Worm (Caenorhabditis elegans) whole organism, L4 larva: ENCODE data around the gene maph-1.3.

Source experiments
- F44E2.7 ChIP-seq: fragments of 200-800 bp; sonication (Bioruptor generic); IDR thresholded peaks from 2 replicates; pipeline ENCODE4 v2.1.2; 2022; ENCODE audit warnings: missing genetic modification characterization, missing compliant biosample characterization
- aha-1 ChIP-seq: fragments of 150-350 bp; peaks from one replicate; lab custom pipeline; 2014; ENCODE audit warnings: missing biosample characterization, missing genetic modification characterization
- ceh-28 ChIP-seq: fragments of 150-350 bp; optimal IDR thresholded peaks from 2 replicates; lab custom pipeline; 2014; ENCODE audit warnings: missing biosample characterization, missing genetic modification reagents, missing genetic modification characterization
- daf-16 ChIP-seq, 3 experiments: sonication (generic microtip); optimal IDR thresholded peaks; 2 replicates each; lab custom pipeline; 2016 to 2017; ENCODE audit warnings: missing genetic modification characterization in 3 of 3, missing genetic modification reagents in 3 of 3, mild to moderate bottlenecking in 2 of 3, missing compliant biosample characterization in 2 of 3, missing biosample characterization in 1 of 3, moderate library complexity in 1 of 3
- dmd-6 ChIP-seq: fragments of 200-800 bp; sonication (Bioruptor generic); IDR thresholded peaks from 2 replicates; pipeline ENCODE4 v1.3.6; 2022; ENCODE audit warnings: missing genetic modification reagents, missing genetic modification characterization, missing compliant biosample characterization
- dpl-1 ChIP-seq: fragments of 150-350 bp; optimal IDR thresholded peaks from 2 replicates; lab custom pipeline; 2014; ENCODE audit warnings: missing biosample characterization, missing genetic modification reagents, missing genetic modification characterization
- egl-27 ChIP-seq: sonication (generic microtip); optimal IDR thresholded peaks from 3 replicates; lab custom pipeline; 2017; ENCODE audit warnings: missing biosample characterization, missing genetic modification reagents, missing genetic modification characterization
- fos-1 ChIP-seq: fragments of 150-350 bp; optimal IDR thresholded peaks from 2 replicates; lab custom pipeline; 2014; ENCODE audit warnings: missing biosample characterization, missing genetic modification characterization
- hif-1 ChIP-seq, 2 experiments: sonication (generic microtip); optimal IDR thresholded peaks; 2 replicates each; lab custom pipeline; 2016 to 2017; ENCODE audit warnings: missing compliant biosample characterization in 2 of 2, missing genetic modification characterization in 2 of 2, missing genetic modification reagents in 2 of 2, missing genotype in 2 of 2, mild to moderate bottlenecking in 1 of 2
- hlh-11 ChIP-seq: fragments of 200-800 bp; sonication (Bioruptor generic); optimal IDR thresholded peaks from 2 replicates; lab custom pipeline; 2018; ENCODE audit warnings: mild to moderate bottlenecking, missing genetic modification characterization, missing compliant biosample characterization
- hlh-30 ChIP-seq: sonication (generic microtip); optimal IDR thresholded peaks from 2 replicates; lab custom pipeline; 2017; ENCODE audit warnings: antibody characterized with exemption, mild to moderate bottlenecking, missing genetic modification characterization, missing compliant biosample characterization; ENCODE audit not compliant: insufficient read depth
- hmg-1.1 ChIP-seq: fragments of 200-800 bp; sonication (Bioruptor generic); IDR thresholded peaks from 2 replicates; pipeline ENCODE4 v1.3.6; 2022; ENCODE audit warnings: missing genetic modification reagents, missing genetic modification characterization, missing compliant biosample characterization
- lin-15B ChIP-seq: fragments of 150-350 bp; sonication (generic microtip); optimal IDR thresholded peaks from 3 replicates; lab custom pipeline; 2014; ENCODE audit warnings: missing biosample characterization, missing genetic modification characterization
- lin-39 ChIP-seq: fragments of 150-350 bp; optimal IDR thresholded peaks from 2 replicates; lab custom pipeline; 2014; ENCODE audit warnings: missing biosample characterization, missing genetic modification reagents, missing genetic modification characterization
- lir-3 ChIP-seq: sonication (generic microtip); optimal IDR thresholded peaks from 2 replicates; lab custom pipeline; 2016; ENCODE audit warnings: mild to moderate bottlenecking, missing genetic modification characterization, missing compliant biosample characterization
- lsy-2 ChIP-seq, 2 experiments: fragments of 150-350 bp in 1 of 2; sonication (generic microtip) in 1 of 2; optimal IDR thresholded peaks; 2 replicates each; lab custom pipeline; 2014 to 2017; ENCODE audit warnings: missing biosample characterization in 2 of 2, missing genetic modification characterization in 2 of 2
- mdl-1 ChIP-seq, 2 experiments: fragments of 150-350 bp in 1 of 2; sonication (generic microtip) in 1 of 2; optimal IDR thresholded peaks; 2 replicates each; lab custom pipeline; 2014 to 2017; ENCODE audit warnings: missing biosample characterization in 2 of 2, missing genetic modification characterization in 2 of 2
- mep-1 ChIP-seq: fragments of 150-350 bp; sonication (generic microtip); optimal IDR thresholded peaks from 3 replicates; lab custom pipeline; 2014; ENCODE audit warnings: missing biosample characterization, missing genetic modification characterization
- mes-2 ChIP-seq: sonication (generic microtip); optimal IDR thresholded peaks from 2 replicates; lab custom pipeline; 2016; ENCODE audit warnings: missing genotype, mild to moderate bottlenecking, missing genetic modification characterization, missing compliant biosample characterization; ENCODE audit not compliant: poor library complexity, severe bottlenecking
- mxl-3 ChIP-seq: fragments of 200-800 bp; sonication (Bioruptor generic); optimal IDR thresholded peaks from 2 replicates; lab custom pipeline; 2018; ENCODE audit warnings: mild to moderate bottlenecking, missing genetic modification characterization, missing compliant biosample characterization
- nhr-102 ChIP-seq: sonication (generic microtip); optimal IDR thresholded peaks from 2 replicates; lab custom pipeline; 2016; ENCODE audit warnings: mild to moderate bottlenecking, missing genetic modification characterization, moderate library complexity, missing compliant biosample characterization
- nhr-11 ChIP-seq: fragments of 150-350 bp; optimal IDR thresholded peaks from 2 replicates; lab custom pipeline; 2014; ENCODE audit warnings: missing biosample characterization, missing genetic modification characterization
- nhr-111 ChIP-seq: fragments of 200-800 bp; sonication (Bioruptor generic); optimal IDR thresholded peaks from 2 replicates; lab custom pipeline; 2018; ENCODE audit warnings: mild to moderate bottlenecking, missing genetic modification characterization, missing compliant biosample characterization
- nhr-237 ChIP-seq: sonication (generic microtip); optimal IDR thresholded peaks from 2 replicates; lab custom pipeline; 2017; ENCODE audit warnings: missing biosample characterization, missing genetic modification characterization
- nhr-25 ChIP-seq: sonication (generic microtip); optimal IDR thresholded peaks from 2 replicates; lab custom pipeline; 2017; ENCODE audit warnings: missing genetic modification characterization, mild to moderate bottlenecking, missing compliant biosample characterization, antibody characterized with exemption, moderate library complexity, borderline replicate concordance; ENCODE audit not compliant: insufficient read depth
- nhr-28 ChIP-seq: fragments of 150-350 bp; optimal IDR thresholded peaks from 2 replicates; lab custom pipeline; 2014; ENCODE audit warnings: missing biosample characterization, missing genetic modification characterization
- nhr-41 ChIP-seq: fragments of 200-800 bp; sonication (Bioruptor generic); IDR thresholded peaks from 2 replicates; pipeline ENCODE4 v1.3.6; 2022; ENCODE audit warnings: missing genetic modification reagents, missing genetic modification characterization, missing compliant biosample characterization
- nhr-42 ChIP-seq: fragments of 200-800 bp; sonication (Bioruptor generic); IDR thresholded peaks from 2 replicates; pipeline ENCODE4 v1.3.6; 2022; ENCODE audit warnings: missing genetic modification characterization, missing compliant biosample characterization
- saeg-2 ChIP-seq: fragments of 200-800 bp; sonication (Bioruptor generic); IDR thresholded peaks from 2 replicates; pipeline ENCODE4 v1.3.6; 2022; ENCODE audit warnings: missing genetic modification reagents, missing genetic modification characterization, missing compliant biosample characterization
- set-16 ChIP-seq: fragments of 200-800 bp; sonication (Bioruptor generic); IDR thresholded peaks from 2 replicates; pipeline ENCODE4 v1.3.6; 2022; ENCODE audit warnings: missing genetic modification reagents, missing genetic modification characterization, missing compliant biosample characterization
- skn-1 ChIP-seq: fragments of 150-350 bp; optimal IDR thresholded peaks from 2 replicates; lab custom pipeline; 2014; ENCODE audit warnings: missing biosample characterization, missing genetic modification characterization
- spr-3 ChIP-seq: fragments of 200-800 bp; sonication (Bioruptor generic); optimal IDR thresholded peaks from 2 replicates; lab custom pipeline; 2018; ENCODE audit warnings: mild to moderate bottlenecking, missing genetic modification characterization, missing compliant biosample characterization
- tra-1 ChIP-seq: fragments of 200-800 bp; sonication (Bioruptor generic); IDR thresholded peaks from 2 replicates; pipeline ENCODE4 v1.3.6; 2022; ENCODE audit warnings: missing genetic modification reagents, missing genetic modification characterization, missing compliant biosample characterization
- unc-130 ChIP-seq: sonication (generic microtip); optimal IDR thresholded peaks from 2 replicates; lab custom pipeline; 2016; ENCODE audit warnings: missing genetic modification reagents, missing genetic modification characterization, missing compliant biosample characterization
- unc-62 ChIP-seq, 3 experiments: fragments of 150-350 bp in 1 of 3; sonication (generic microtip); optimal IDR thresholded peaks in 2 of 3; peaks in 1 of 3; 1 replicate in 1 of 3; 2 replicates in 2 of 3; lab custom pipeline; 2014 to 2017; ENCODE audit warnings: missing biosample characterization in 3 of 3, missing genetic modification characterization in 3 of 3, missing genetic modification reagents in 3 of 3, missing genotype in 1 of 3
- vab-7 ChIP-seq: fragments of 200-800 bp; sonication (Bioruptor generic); IDR thresholded peaks from 2 replicates; pipeline ENCODE4 v1.3.6; 2022; ENCODE audit warnings: missing genetic modification reagents, missing genetic modification characterization, missing compliant biosample characterization
- zag-1 ChIP-seq: fragments of 150-350 bp; optimal IDR thresholded peaks from 2 replicates; lab custom pipeline; 2014; ENCODE audit warnings: missing biosample characterization, missing genetic modification characterization
- zfp-3 ChIP-seq: fragments of 200-800 bp; sonication (Bioruptor generic); conservative IDR thresholded peaks from 2 replicates; pipeline ENCODE4 v1.3.6; 2022; ENCODE audit warnings: missing genetic modification reagents, missing genetic modification characterization, missing compliant biosample characterization
- zip-11 ChIP-seq: fragments of 200-800 bp; sonication (Bioruptor generic); IDR thresholded peaks from 2 replicates; pipeline ENCODE4 v1.3.6; 2022; ENCODE audit warnings: missing genetic modification characterization, missing compliant biosample characterization

Gene maph-1.3

ce11 chrIII:3811375-3811924 lies 33.2 kb upstream of the maph-1.3 start:
- TF ChIP-seq nhr-25 (tag; lab: Kevin White, UChicago) (peak; percentile 22), lsy-2 (tag; optimal IDR thresholded peaks at IDR 0.05; lab: Kevin White, UChicago) (peak in 1 of 2 experiments; percentile 38), zip-11 (GFP tag; lab: Robert Waterston, UW) (no peak), tra-1 (no peak), dpl-1 (no peak), hlh-11 (tag; lab: Kevin White, UChicago) (peak; percentile 1), mep-1 (tag; lab: Kevin White, UChicago) (peak; percentile 26), nhr-111 (GFP tag; lab: Kevin White, UChicago) (no peak), aha-1 (peak; percentile 46), skn-1 (no peak), zfp-3 (0 out of 2 replicates have a peak, but pooled peaks have one; percentile 16), saeg-2 (GFP tag; lab: Robert Waterston, UW) (no peak), nhr-41 (GFP tag; lab: Robert Waterston, UW) (no peak), nhr-28 (peak; percentile 59), unc-62 (GFP tag; optimal IDR thresholded peaks at IDR 0.05 in 1 of 2; lab: Kevin White, UChicago) (peak in 1 of 2 experiments; percentile 99), unc-62 (tag; optimal IDR thresholded peaks at IDR 0.05; lab: Kevin White, UChicago) (no peak), lir-3 (no peak), hmg-1.1 (GFP tag; lab: Robert Waterston, UW) (0 out of 2 replicates have a peak, but pooled peaks have one; percentile 35)

DNA sequence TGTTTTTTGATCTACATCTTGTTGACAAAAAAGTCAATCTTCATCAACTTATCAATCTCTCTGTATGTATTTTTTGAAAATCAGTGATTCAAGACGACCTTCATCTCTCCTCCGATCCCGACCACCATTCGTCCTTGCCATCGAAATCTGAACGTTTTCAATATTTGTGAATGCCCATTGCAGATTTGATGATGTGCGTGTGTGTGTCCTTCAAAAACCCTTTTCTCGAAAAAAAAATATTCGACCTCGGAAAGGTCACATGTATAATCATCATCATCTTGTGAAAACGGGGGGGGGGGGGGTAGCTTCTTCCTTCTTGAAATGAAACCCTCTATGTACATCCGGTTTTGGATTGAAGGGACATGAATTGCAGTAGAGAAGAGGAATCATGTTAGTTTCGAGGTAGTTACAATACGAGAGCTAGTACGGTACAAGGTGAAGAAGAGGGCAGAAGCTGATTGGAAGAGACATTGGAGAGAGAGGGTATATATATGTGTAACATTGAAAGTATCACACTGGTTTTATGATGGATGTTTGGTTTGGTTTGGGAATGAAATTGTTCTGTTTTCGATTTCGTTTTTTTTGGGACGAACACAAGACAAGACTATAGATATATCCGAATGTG lies 32.2 kb upstream of the maph-1.3 start:
- TF ChIP-seq aha-1: peak; percentile 69
- peak; percentile 69 for TF ChIP-seq nhr-25 (tag; lab: Kevin White, UChicago)
- peak; percentile 20 for TF ChIP-seq nhr-28
- TF ChIP-seq mdl-1 (tag; optimal IDR thresholded peaks at IDR 0.05; lab: Kevin White, UChicago): no peak
- TF ChIP-seq mes-2 (tag; lab: Kevin White, UChicago): peak; percentile 11
- TF ChIP-seq spr-3 (GFP tag; lab: Kevin White, UChicago): no peak
- no peak for TF ChIP-seq ceh-28 (tag; lab: Kevin White, UChicago)
- TF ChIP-seq hlh-30 (tag; lab: Kevin White, UChicago): peak; percentile 53
- no peak for TF ChIP-seq lin-39 (tag; lab: Kevin White, UChicago)
- TF ChIP-seq, all 104 proteins: peak for 5

ce11 chrIII:3814421-3814820 lies 30.3 kb upstream of the maph-1.3 start:
- no peak for TF ChIP-seq zag-1 (tag; lab: Kevin White, UChicago)
- no peak for TF ChIP-seq unc-130
- TF ChIP-seq daf-16 (GFP tag; optimal IDR thresholded peaks at IDR 0.05; lab: Kevin White, UChicago): no peak
- TF ChIP-seq daf-16 (tag; optimal IDR thresholded peaks at IDR 0.05; lab: Kevin White, UChicago): no peak
- TF ChIP-seq unc-62 (GFP tag; optimal IDR thresholded peaks at IDR 0.05 in 1 of 2; lab: Kevin White, UChicago): peak in 1 of 2 experiments; percentile 94
- TF ChIP-seq unc-62 (tag; optimal IDR thresholded peaks at IDR 0.05; lab: Kevin White, UChicago): no peak
- TF ChIP-seq, all 104 proteins: peak for 1

DNA sequence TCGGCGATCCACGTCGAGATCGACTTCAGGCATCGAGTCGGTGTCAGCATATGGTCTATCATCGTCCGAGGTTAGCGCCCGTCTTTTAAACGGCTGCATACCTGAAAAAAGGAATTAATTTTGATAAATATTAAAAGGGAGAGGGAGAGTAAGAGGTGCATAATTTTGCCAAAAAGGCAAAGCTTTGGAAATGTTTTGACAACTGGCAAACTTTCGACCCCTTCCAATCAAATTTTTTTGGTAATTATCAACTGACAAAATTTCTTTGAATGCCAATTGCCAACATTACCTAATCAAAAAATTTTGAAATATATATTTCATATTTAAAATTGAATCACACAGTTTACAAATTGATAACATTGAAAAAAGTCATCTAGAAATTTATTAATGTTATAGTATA lies 25.1 kb upstream of the maph-1.3 start, which contains the start of gene dpy-27:
Gene dpy-27, minus strand, starts transcription at position 101 of the 400 bp plus-strand sequence.
- no peak for TF ChIP-seq nhr-237

- no peak for TF ChIP-seq fos-1 (tag; lab: Kevin White, UChicago)
- TF ChIP-seq nhr-102: peak; percentile 11
- TF ChIP-seq nhr-11 (tag; lab: Kevin White, UChicago): peak; percentile 23
- peak; percentile 45 for TF ChIP-seq dmd-6 (GFP tag; lab: Robert Waterston, UW)
- peak; percentile 31; the same call in 1 of the 2 replicates for TF ChIP-seq set-16 (GFP tag; lab: Robert Waterston, UW)
- TF ChIP-seq hif-1 (tag; optimal IDR thresholded peaks at IDR 0.05; lab: Kevin White, UChicago): peak in 1 of 2 experiments; percentile 51
- TF ChIP-seq nhr-42 (GFP tag; lab: Robert Waterston, UW): no peak
- TF ChIP-seq hlh-11 (tag; lab: Kevin White, UChicago): peak; percentile 91
- TF ChIP-seq dpl-1: peak; percentile 46
- peak; percentile 89 for TF ChIP-seq nhr-28
- TF ChIP-seq vab-7 (GFP tag; lab: Robert Waterston, UW): no peak
- TF ChIP-seq mdl-1 (tag; optimal IDR thresholded peaks at IDR 0.05; lab: Kevin White, UChicago): peak; percentile 43 to 86
- TF ChIP-seq egl-27 (tag; lab: Kevin White, UChicago): no peak
- TF ChIP-seq lin-15B (tag; lab: Kevin White, UChicago): no peak
- peak; percentile 80 for TF ChIP-seq mxl-3 (GFP tag; lab: Kevin White, UChicago)
- TF ChIP-seq F44E2.7 (GFP tag; lab: Robert Waterston, UW): no peak
- peak; percentile 23 for TF ChIP-seq nhr-25 (tag; lab: Kevin White, UChicago)
- no peak for TF ChIP-seq tra-1
- peak; percentile 61 for TF ChIP-seq aha-1
Measured at ce11 chrIII:3820134-3820533, 24.6 kb upstream of the maph-1.3 start.
